Worm (Caenorhabditis elegans): ENCODE data around the gene F01F1.2.

F01F1.2 gene

DNA sequence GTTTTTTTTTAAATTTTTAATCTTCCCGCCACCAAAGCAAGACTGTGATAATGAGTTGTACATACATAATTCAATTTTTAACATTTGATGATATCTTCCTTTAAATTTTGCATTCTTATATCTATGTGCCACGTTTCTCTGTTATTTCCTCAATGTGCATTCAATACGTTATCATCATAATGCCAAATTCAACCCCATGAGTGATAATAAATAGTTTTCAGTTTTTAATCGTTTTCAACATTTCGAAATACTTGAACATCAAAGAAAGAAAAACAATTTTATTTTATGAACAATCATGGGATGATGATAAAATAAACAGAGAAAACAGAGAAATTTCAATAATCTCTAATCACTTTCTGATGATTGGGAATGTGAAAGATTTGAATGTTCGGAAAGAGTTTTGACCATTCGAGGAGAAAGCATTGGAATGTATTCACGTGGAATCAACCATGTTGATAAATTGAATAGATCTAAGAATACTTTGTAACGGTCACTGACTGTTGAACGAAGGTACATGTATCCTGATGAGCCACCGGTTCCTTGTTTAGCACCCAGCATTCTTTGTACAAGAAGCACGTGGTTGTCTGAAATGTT, 39.1 kb downstream of the F01F1.2 start (continued):
- TF ChIP-seq hlh-11 (tag; optimal IDR thresholded peaks at IDR 0.05), result peak; percentile 58
- no peak for TF ChIP-seq zfp-2 (tag; optimal IDR thresholded peaks at IDR 0.05)
- TF ChIP-seq Y75B8A.6 (GFP tag; IDR thresholded peaks at IDR 0.05), result no peak
- no peak for TF ChIP-seq hif-1 (tag; optimal IDR thresholded peaks at IDR 0.05)
- peak; percentile 62 for TF ChIP-seq nhr-102 (tag; optimal IDR thresholded peaks at IDR 0.05)
- no peak for TF ChIP-seq nhr-11 (tag; optimal IDR thresholded peaks at IDR 0.05)
- TF ChIP-seq zag-1 (tag; optimal IDR thresholded peaks at IDR 0.05), result no peak
- no peak for TF ChIP-seq tag-97 (GFP tag; IDR thresholded peaks at IDR 0.05)
- no peak for TF ChIP-seq arid-1 (GFP tag; conservative IDR thresholded peaks at IDR 0.05)
- TF ChIP-seq duxl-1 (tag; optimal IDR thresholded peaks at IDR 0.05; ENCODE audit: poor library complexity), result peak; percentile 24
- TF ChIP-seq skn-1 (tag; optimal IDR thresholded peaks at IDR 0.05), result no peak
- no peak for TF ChIP-seq snpc-1.2 (GFP tag; IDR thresholded peaks at IDR 0.05)
- no peak for TF ChIP-seq pha-4 (GFP tag; IDR thresholded peaks at IDR 0.05)
- no peak for TF ChIP-seq pha-4 (tag; optimal IDR thresholded peaks at IDR 0.05)
- no peak for TF ChIP-seq F26F4.8 (GFP tag; conservative IDR thresholded peaks at IDR 0.05)
- TF ChIP-seq ces-1 (GFP tag; optimal IDR thresholded peaks at IDR 0.05), result no peak
- TF ChIP-seq dmd-8 (GFP tag; IDR thresholded peaks at IDR 0.05), result no peak
- peak; percentile 58 for TF ChIP-seq lin-13 (GFP tag; optimal IDR thresholded peaks at IDR 0.05)
- TF ChIP-seq F49E8.2 (tag; optimal IDR thresholded peaks at IDR 0.05; ENCODE audit: borderline replicate concordance), result no peak
- TF ChIP-seq set-16 (GFP tag; IDR thresholded peaks at IDR 0.05), result no peak
- TF ChIP-seq dmd-6 (GFP tag; IDR thresholded peaks at IDR 0.05), result peak; percentile 13; the same call in 1 of the 2 replicates
- TF ChIP-seq rbr-2 (tag; optimal IDR thresholded peaks at IDR 0.05), result no peak
- TF ChIP-seq mdl-1 (tag; optimal IDR thresholded peaks at IDR 0.05), result peak in 1 of 2 experiments; percentile 24
- no peak for TF ChIP-seq nhr-111 (GFP tag; optimal IDR thresholded peaks at IDR 0.05)
- no peak for TF ChIP-seq spr-1 (tag; optimal IDR thresholded peaks at IDR 0.05)
- no peak for TF ChIP-seq dpl-1 (GFP tag; optimal IDR thresholded peaks at IDR 0.05)
- TF ChIP-seq nhr-28 (tag; optimal IDR thresholded peaks at IDR 0.05), result peak; percentile 64
- no peak for TF ChIP-seq daf-12 (tag; optimal IDR thresholded peaks at IDR 0.05)
- TF ChIP-seq lin-1 (GFP tag; IDR thresholded peaks at IDR 0.05), result no peak
- TF ChIP-seq ceh-28 (tag; optimal IDR thresholded peaks at IDR 0.05), result no peak
- TF ChIP-seq nhr-10 (tag; optimal IDR thresholded peaks at IDR 0.05), result peak; percentile 11
- peak; percentile 28; the same call in 1 of the 2 replicates for TF ChIP-seq lin-38 (GFP tag; IDR thresholded peaks at IDR 0.05)
- no peak for TF ChIP-seq nhr-237 (tag; optimal IDR thresholded peaks at IDR 0.05)
- peak; percentile 38 for TF ChIP-seq T20F7.1 (GFP tag; optimal IDR thresholded peaks at IDR 0.05)
- TF ChIP-seq jun-1 (tag; optimal IDR thresholded peaks at IDR 0.05), result no peak
- no peak for TF ChIP-seq ZK337.2 (GFP tag; IDR thresholded peaks at IDR 0.05)
- TF ChIP-seq nhr-48 (tag; optimal IDR thresholded peaks at IDR 0.05), result no peak
- no peak for TF ChIP-seq F10B5.3 (tag; optimal IDR thresholded peaks at IDR 0.05)
- peak; percentile 88 for TF ChIP-seq pqm-1 (tag; optimal IDR thresholded peaks at IDR 0.05)
- no peak for TF ChIP-seq R02D3.7 (tag; optimal IDR thresholded peaks at IDR 0.05)
- peak; percentile 72 for TF ChIP-seq hlh-30 (tag; optimal IDR thresholded peaks at IDR 0.05; ENCODE audit: insufficient read depth)
- TF ChIP-seq F44E2.7 (GFP tag; IDR thresholded peaks at IDR 0.05), result no peak
- TF ChIP-seq attf-4 (tag; optimal IDR thresholded peaks at IDR 0.05), result no peak
- no peak for TF ChIP-seq madf-5 (GFP tag; IDR thresholded peaks at IDR 0.05)
- TF ChIP-seq mxl-2 (GFP tag; conservative IDR thresholded peaks at IDR 0.05), result no peak
- no peak for TF ChIP-seq Y5F2A.4 (GFP tag; optimal IDR thresholded peaks at IDR 0.05)
- TF ChIP-seq hmg-1.1 (GFP tag; IDR thresholded peaks at IDR 0.05), result no peak
- TF ChIP-seq ceh-62 (tag; optimal IDR thresholded peaks at IDR 0.05), result no peak
- TF ChIP-seq lir-3 (tag; optimal IDR thresholded peaks at IDR 0.05), result no peak
- TF ChIP-seq nhr-77 (tag; optimal IDR thresholded peaks at IDR 0.05), result peak; percentile 88
- peak; percentile 31 for TF ChIP-seq mxl-3 (GFP tag; optimal IDR thresholded peaks at IDR 0.05)
- TF ChIP-seq fos-1 (tag; optimal IDR thresholded peaks at IDR 0.05), result no peak
